Fruit fly (Drosophila melanogaster) whole organism, embryonic: ENCODE measurements around the gene CG13829.

Experiments used
- Antp ChIP-seq: fragments of 200-800 bp; sonication (Bioruptor generic); optimal IDR thresholded peaks from 3 replicates; lab custom pipeline; 2016; ENCODE audit warnings: missing biosample characterization, missing genetic modification characterization
- Awh ChIP-seq: fragments of 200-800 bp; sonication (Bioruptor generic); IDR thresholded peaks from 2 replicates; pipeline ENCODE4, ENCODE4 v1.3.6; 2022; ENCODE audit warnings: missing biosample characterization, missing genetic modification characterization
- CG1024 ChIP-seq: fragments of 200-800 bp; sonication (Bioruptor generic); IDR thresholded peaks from 2 replicates; pipeline ENCODE4 v1.3.6; 2022; ENCODE audit warnings: missing biosample characterization, missing genetic modification characterization
- CG11695 ChIP-seq: fragments of 200-800 bp; sonication (Bioruptor generic); IDR thresholded peaks from 3 replicates; pipeline ENCODE4 v1.3.6; 2022; ENCODE audit warnings: missing biosample characterization, missing genetic modification characterization
- CG12155 ChIP-seq: fragments of 200-800 bp; sonication (Bioruptor generic); optimal IDR thresholded peaks from 3 replicates; lab custom pipeline; 2016; ENCODE audit warnings: missing biosample characterization, missing genetic modification characterization
- CG1233 ChIP-seq: fragments of 200-800 bp; sonication (Bioruptor generic); optimal IDR thresholded peaks from 4 replicates; lab custom pipeline; 2018; ENCODE audit warnings: missing biosample characterization, mild to moderate bottlenecking, missing genetic modification characterization
- CG12942 ChIP-seq: fragments of 200-800 bp; sonication (Bioruptor generic); optimal IDR thresholded peaks from 3 replicates; lab custom pipeline; 2016; ENCODE audit warnings: missing biosample characterization, missing genetic modification characterization
- CG13775 ChIP-seq: fragments of 200-800 bp; sonication (Bioruptor generic); optimal IDR thresholded peaks from 3 replicates; lab custom pipeline; 2017; ENCODE audit warnings: missing biosample characterization, mild to moderate bottlenecking, missing genetic modification characterization
- CG17186 ChIP-seq: fragments of 200-800 bp; sonication (Bioruptor generic); optimal IDR thresholded peaks from 3 replicates; lab custom pipeline; 2017; ENCODE audit warnings: missing biosample characterization, missing genetic modification reagents, missing genetic modification characterization
- CG17328 ChIP-seq: fragments of 200-800 bp; sonication (Bioruptor generic); IDR thresholded peaks from 2 replicates; pipeline ENCODE4 v1.3.6; 2022; ENCODE audit warnings: missing biosample characterization, missing genetic modification characterization
- CG17361 ChIP-seq: fragments of 200-800 bp; sonication (Bioruptor generic); IDR thresholded peaks from 3 replicates; pipeline ENCODE4 v1.3.6; 2022; ENCODE audit warnings: missing biosample characterization, missing genetic modification characterization
- CG17385 ChIP-seq: fragments of 200-800 bp; sonication (Bioruptor generic); optimal IDR thresholded peaks from 3 replicates; lab custom pipeline; 2018; ENCODE audit warnings: missing biosample characterization, mild to moderate bottlenecking, missing genetic modification characterization
- CG2678 ChIP-seq: fragments of 200-800 bp; sonication (Bioruptor generic); optimal IDR thresholded peaks from 3 replicates; lab custom pipeline; 2019; ENCODE audit warnings: missing biosample characterization, mild to moderate bottlenecking, missing genetic modification characterization, moderate library complexity
- CG42726 ChIP-seq: fragments of 200-800 bp; sonication (Bioruptor generic); IDR thresholded peaks from 2 replicates; pipeline ENCODE4 v1.3.6; 2022; ENCODE audit warnings: missing biosample characterization, missing genetic modification characterization; ENCODE audit not compliant: partially characterized antibody
- CG6175 ChIP-seq: fragments of 200-800 bp; sonication (Bioruptor generic); IDR thresholded peaks from 3 replicates; pipeline ENCODE4 v1.3.6; 2022; ENCODE audit warnings: missing biosample characterization, missing genetic modification characterization
- CG7556 ChIP-seq: fragments of 200-800 bp; sonication (Bioruptor generic); optimal IDR thresholded peaks from 2 replicates; lab custom pipeline; 2017; ENCODE audit warnings: missing biosample characterization, mild to moderate bottlenecking, missing genetic modification characterization
- CG7786 ChIP-seq: fragments of 200-800 bp; sonication (Bioruptor generic); optimal IDR thresholded peaks from 2 replicates; lab custom pipeline; 2016; ENCODE audit warnings: missing biosample characterization, missing genetic modification characterization
- CG8281 ChIP-seq: fragments of 200-800 bp; sonication (Bioruptor generic); optimal IDR thresholded peaks from 2 replicates; lab custom pipeline; 2018; ENCODE audit warnings: missing biosample characterization, mild to moderate bottlenecking, missing genetic modification characterization, moderate library complexity
- CG9609 ChIP-seq: fragments of 200-800 bp; sonication (Bioruptor generic); optimal IDR thresholded peaks from 3 replicates; lab custom pipeline; 2016; ENCODE audit warnings: missing biosample characterization, missing genetic modification characterization
- CTCF ChIP-seq: fragments of 200-800 bp; sonication (Bioruptor generic); optimal IDR thresholded peaks from 2 replicates; lab custom pipeline; 2017; ENCODE audit warnings: missing biosample characterization, mild to moderate bottlenecking, missing genetic modification characterization, moderate library complexity
- D19B ChIP-seq: fragments of 200-800 bp; sonication (Bioruptor generic); optimal IDR thresholded peaks from 2 replicates; lab custom pipeline; 2017; ENCODE audit warnings: missing biosample characterization, mild to moderate bottlenecking, missing genetic modification characterization
- Hr39 ChIP-seq: fragments of >200 bp; optimal IDR thresholded peaks from 2 replicates; lab custom pipeline; 2017
- Hr51 ChIP-seq, 2 experiments: fragments of 200-800 bp; sonication (Bioruptor generic); optimal IDR thresholded peaks; 2 replicates in 1 of 2; 3 replicates in 1 of 2; lab custom pipeline; 2016 to 2018; ENCODE audit warnings: missing biosample characterization in 2 of 2, missing genetic modification characterization in 2 of 2, mild to moderate bottlenecking in 1 of 2, moderate library complexity in 1 of 2
- Kr ChIP-seq: fragments of 200-800 bp; sonication (Bioruptor generic); optimal IDR thresholded peaks from 2 replicates; lab custom pipeline; 2017; ENCODE audit warnings: missing biosample characterization, mild to moderate bottlenecking, missing genetic modification characterization
- Lpt ChIP-seq: fragments of >200 bp; optimal IDR thresholded peaks from 2 replicates; lab custom pipeline; 2018; ENCODE audit warnings: missing biosample characterization, missing genetic modification characterization
- Mad ChIP-seq: fragments of 200-800 bp; sonication (Bioruptor generic); optimal IDR thresholded peaks from 2 replicates; lab custom pipeline; 2016; ENCODE audit warnings: missing biosample characterization, missing genetic modification characterization
- Poxn ChIP-seq: fragments of 200-800 bp; sonication (Bioruptor generic); IDR thresholded peaks from 2 replicates; pipeline ENCODE4 v1.3.6; 2022; ENCODE audit warnings: missing biosample characterization, missing genetic modification characterization
- Taf1 ChIP-seq: fragments of 200-800 bp; sonication (Bioruptor generic); IDR thresholded peaks from 2 replicates; pipeline ENCODE4 v1.3.6; 2022; ENCODE audit warnings: missing biosample characterization, missing genetic modification characterization
- Vsx1 ChIP-seq: fragments of 200-800 bp; sonication (Bioruptor generic); optimal IDR thresholded peaks from 2 replicates; lab custom pipeline; 2017; ENCODE audit warnings: missing biosample characterization, mild to moderate bottlenecking, missing genetic modification characterization, missing genetic modification reagents
- Xbp1 ChIP-seq: fragments of 200-800 bp; sonication (Bioruptor generic); optimal IDR thresholded peaks from 3 replicates; lab custom pipeline; 2016; ENCODE audit warnings: missing biosample characterization, mild to moderate bottlenecking, missing genetic modification characterization
- ab ChIP-seq: fragments of 200-800 bp; sonication (Bioruptor generic); optimal IDR thresholded peaks from 2 replicates; lab custom pipeline; 2016; ENCODE audit warnings: missing biosample characterization, missing genetic modification characterization
- aop ChIP-seq: fragments of 200-800 bp; sonication (Bioruptor generic); IDR thresholded peaks from 2 replicates; pipeline ENCODE4 v1.3.6; 2022; ENCODE audit warnings: missing biosample characterization, missing genetic modification characterization
- bowl ChIP-seq: fragments of 200-800 bp; sonication (Bioruptor generic); IDR thresholded peaks from 2 replicates; pipeline ENCODE4 v1.3.6; 2022; ENCODE audit warnings: missing biosample characterization, missing genetic modification characterization
- cad ChIP-seq: fragments of >200 bp; optimal IDR thresholded peaks from 2 replicates; lab custom pipeline; 2017; ENCODE audit warnings: missing biosample characterization, missing genetic modification characterization
- crp ChIP-seq, 2 experiments: fragments of 200-800 bp; sonication (Bioruptor generic); optimal IDR thresholded peaks; 2 replicates in 1 of 2; 3 replicates in 1 of 2; lab custom pipeline; 2017; ENCODE audit warnings: missing biosample characterization in 2 of 2, missing genetic modification characterization in 2 of 2, mild to moderate bottlenecking in 1 of 2, moderate library complexity in 1 of 2
- exex ChIP-seq: fragments of 200-800 bp; sonication (Bioruptor generic); optimal IDR thresholded peaks from 4 replicates; lab custom pipeline; 2018; ENCODE audit warnings: missing biosample characterization, mild to moderate bottlenecking, missing genetic modification characterization, moderate library complexity
- gem ChIP-seq: fragments of 200-800 bp; sonication (Bioruptor generic); optimal IDR thresholded peaks from 2 replicates; lab custom pipeline; 2019; ENCODE audit warnings: missing biosample characterization, mild to moderate bottlenecking, missing genetic modification characterization, moderate library complexity
- grn ChIP-seq: fragments of 200-800 bp; sonication (Bioruptor generic); optimal IDR thresholded peaks from 3 replicates; lab custom pipeline; 2017; ENCODE audit warnings: missing biosample characterization, missing genetic modification characterization
- hkb ChIP-seq, 2 experiments: fragments of 200-800 bp in 1 of 2; fragments of >200 bp in 1 of 2; sonication (Bioruptor generic) in 1 of 2; IDR thresholded peaks in 1 of 2; optimal IDR thresholded peaks in 1 of 2; 2 replicates each; pipeline versions ENCODE4 v1.3.6 to Lab custom; 2017 to 2022; ENCODE audit warnings: missing biosample characterization in 1 of 2, missing genetic modification characterization in 1 of 2
- inv ChIP-seq: fragments of 200-800 bp; sonication (Bioruptor generic); IDR thresholded peaks from 2 replicates; pipeline ENCODE4 v1.3.6; 2022; ENCODE audit warnings: missing biosample characterization, missing genetic modification characterization; ENCODE audit not compliant: partially characterized antibody
- nau ChIP-seq: fragments of 200-800 bp; sonication (Bioruptor generic); optimal IDR thresholded peaks from 3 replicates; lab custom pipeline; 2017; ENCODE audit warnings: missing biosample characterization, mild to moderate bottlenecking, missing genetic modification characterization, missing genetic modification reagents
- slbo ChIP-seq: fragments of 200-800 bp; sonication (Bioruptor generic); IDR thresholded peaks from 2 replicates; pipeline ENCODE4 v1.3.6; 2022; ENCODE audit warnings: missing biosample characterization, missing genetic modification characterization
- slou ChIP-seq: fragments of 200-800 bp; sonication (Bioruptor generic); optimal IDR thresholded peaks from 3 replicates; lab custom pipeline; 2016; ENCODE audit warnings: missing biosample characterization, missing genetic modification characterization
- ssp ChIP-seq: fragments of 200-800 bp; sonication (Bioruptor generic); IDR thresholded peaks from 2 replicates; pipeline ENCODE4 v1.3.6; 2022; ENCODE audit warnings: missing biosample characterization, missing genetic modification characterization
- stc ChIP-seq: fragments of 200-800 bp; sonication (Bioruptor generic); IDR thresholded peaks from 2 replicates; pipeline ENCODE4 v1.3.6; 2022; ENCODE audit warnings: missing biosample characterization, missing genetic modification characterization
- sug ChIP-seq: fragments of 200-800 bp; optimal IDR thresholded peaks from 2 replicates; lab custom pipeline; 2019; ENCODE audit warnings: missing biosample characterization, mild to moderate bottlenecking, missing genetic modification characterization, moderate library complexity
- tio ChIP-seq: fragments of 200-800 bp; sonication (Bioruptor generic); optimal IDR thresholded peaks from 2 replicates; lab custom pipeline; 2017; ENCODE audit warnings: missing biosample characterization, missing genetic modification characterization, inconsistent platforms
- tx ChIP-seq: fragments of 200-800 bp; sonication (Bioruptor generic); optimal IDR thresholded peaks from 2 replicates; lab custom pipeline; 2016; ENCODE audit warnings: missing biosample characterization, missing genetic modification characterization
- usp ChIP-seq: fragments of >200 bp; optimal IDR thresholded peaks from 2 replicates; lab custom pipeline; 2017; ENCODE audit warnings: missing biosample characterization, missing genetic modification characterization
- wdn ChIP-seq: fragments of 200-800 bp; sonication (Bioruptor generic); IDR thresholded peaks from 2 replicates; pipeline ENCODE4 v1.3.6; 2022; ENCODE audit warnings: missing biosample characterization, missing genetic modification characterization

The CG13829 gene

dm6 chr3R:23174739-23175138, 13.6 kb upstream of the CG13829 start (continued):
- no peak for TF ChIP-seq CG1024 (GFP tag; lab: Robert Waterston, UW)
- no peak for TF ChIP-seq grn (GFP tag; lab: Kevin White, UChicago)
- no peak for TF ChIP-seq Antp (GFP tag; lab: Kevin White, UChicago)
- TF ChIP-seq CG17328 (GFP tag; lab: Robert Waterston, UW), result peak; percentile 54; the same call in 1 of the 2 replicates
- TF ChIP-seq CG7786 (GFP tag; lab: Kevin White, UChicago), result no peak
- no peak for TF ChIP-seq CG13775 (GFP tag; lab: Kevin White, UChicago)
- no peak for TF ChIP-seq CG17361 (GFP tag; lab: Robert Waterston, UW)
- peak in 1 of 2 experiments; percentile 80 for TF ChIP-seq Hr51 (GFP tag; optimal IDR thresholded peaks at IDR 0.05; lab: Kevin White, UChicago)
- TF ChIP-seq CG11695, result no peak
- TF ChIP-seq slbo (GFP tag; lab: Robert Waterston, UW), result no peak
- no peak for TF ChIP-seq tio (GFP tag; lab: Kevin White, UChicago)

- no peak for TF ChIP-seq CG42726 (GFP tag; lab: Robert Waterston, UW)
- TF ChIP-seq inv (GFP tag; lab: Robert Waterston, UW), result no peak
- peak; percentile 75 for TF ChIP-seq ssp (GFP tag; lab: Robert Waterston, UW)
- peak; percentile 44 for TF ChIP-seq Xbp1
- TF ChIP-seq stc, result peak; percentile 86
- peak; percentile 33 for TF ChIP-seq D19B (GFP tag; lab: Kevin White, UChicago)
- TF ChIP-seq wdn (GFP tag; lab: Robert Waterston, UW), result peak; percentile 83
- peak; percentile 47 for TF ChIP-seq nau (GFP tag; lab: Kevin White, UChicago)
- peak; percentile 55 for TF ChIP-seq slou (GFP tag; lab: Kevin White, UChicago)
- peak; percentile 45 for TF ChIP-seq CG12155 (GFP tag; lab: Kevin White, UChicago)
- TF ChIP-seq exex (tag; lab: Kevin White, UChicago), result peak; percentile 68
- TF ChIP-seq Poxn, result no peak
- TF ChIP-seq tx (GFP tag; lab: Kevin White, UChicago), result no peak
- peak; percentile 28 for TF ChIP-seq Mad (GFP tag; lab: Kevin White, UChicago)
- no peak for TF ChIP-seq CG8281 (tag; lab: Kevin White, UChicago)
- TF ChIP-seq CG17186, result no peak
- TF ChIP-seq Lpt (GFP tag; lab: Kevin White, UChicago), result no peak
- peak; percentile 90 for TF ChIP-seq gem (tag; lab: Kevin White, UChicago)
- TF ChIP-seq Hr39 (lab: Kevin White, UChicago), result no peak
- no peak for TF ChIP-seq ab (GFP tag; lab: Kevin White, UChicago)
- no peak for TF ChIP-seq Kr
- no peak for TF ChIP-seq aop
- TF ChIP-seq hkb (optimal IDR thresholded peaks at IDR 0.05; lab: Kevin White, UChicago), result no peak
- peak; percentile 95 for TF ChIP-seq hkb (GFP tag; IDR thresholded peaks at IDR 0.05; lab: Robert Waterston, UW)
- TF ChIP-seq CG17385 (GFP tag; lab: Kevin White, UChicago), result peak; percentile 46
- TF ChIP-seq CG12942 (GFP tag; lab: Kevin White, UChicago), result no peak
- no peak for TF ChIP-seq usp (GFP tag; lab: Kevin White, UChicago)
- peak; percentile 78 for TF ChIP-seq CG2678
- TF ChIP-seq CG1233 (GFP tag; lab: Kevin White, UChicago), result peak; percentile 40
- TF ChIP-seq CG6175, result peak; percentile 94
- peak; percentile 76 for TF ChIP-seq sug (tag; lab: Kevin White, UChicago)
- peak in 1 of 2 experiments; percentile 44 for TF ChIP-seq crp (GFP tag; optimal IDR thresholded peaks at IDR 0.05; lab: Kevin White, UChicago)
- peak; percentile 81 for TF ChIP-seq CG7556 (GFP tag; lab: Kevin White, UChicago)
- no peak for TF ChIP-seq cad (GFP tag; lab: Kevin White, UChicago)
- TF ChIP-seq CTCF (GFP tag; lab: Kevin White, UChicago), result no peak
- peak; percentile 79 for TF ChIP-seq Vsx1 (GFP tag; lab: Kevin White, UChicago)
- TF ChIP-seq Taf1, result peak; percentile 72
- no peak for TF ChIP-seq CG9609
- TF ChIP-seq bowl (GFP tag; lab: Robert Waterston, UW), result no peak
- peak; percentile 60; the same call in 1 of the 2 replicates for TF ChIP-seq Awh (GFP tag; lab: Robert Waterston, UW)
These were observed 12.3 kb upstream of the CG13829 start, which contains the start of gene CG46310 for dm6 chr3R:23173393-23173981. CG46310 (plus strand) TSS chr3R:23173873.
